Worm (Caenorhabditis elegans) whole organism, young adult: ENCODE results near the gene unc-52.

Source experiments
- B0261.1 ChIP-seq: sonication (generic microtip); optimal IDR thresholded peaks from 2 replicates; lab custom pipeline; 2016; ENCODE audit warnings: mild to moderate bottlenecking, missing genetic modification characterization, moderate library complexity, missing compliant biosample characterization
- F22D6.2 ChIP-seq: sonication (generic microtip); optimal IDR thresholded peaks from 2 replicates; lab custom pipeline; 2016; ENCODE audit warnings: mild to moderate bottlenecking, missing genetic modification characterization, missing compliant biosample characterization
- F39B2.1 ChIP-seq: fragments of 200-800 bp; sonication (Bioruptor generic); IDR thresholded peaks from 2 replicates; pipeline ENCODE4 v1.3.6; 2022; ENCODE audit warnings: missing genetic modification reagents, missing genetic modification characterization, missing compliant biosample characterization
- F55B11.4 ChIP-seq: sonication (generic microtip); optimal IDR thresholded peaks from 2 replicates; lab custom pipeline; 2016; ENCODE audit warnings: missing compliant biosample characterization, missing genetic modification characterization, borderline replicate concordance; ENCODE audit not compliant: insufficient read depth
- F57A8.1 ChIP-seq: fragments of 200-800 bp; sonication (Bioruptor generic); optimal IDR thresholded peaks from 2 replicates; lab custom pipeline; 2018; ENCODE audit warnings: mild to moderate bottlenecking, missing genetic modification characterization, moderate library complexity, missing compliant biosample characterization
- F57C9.4 ChIP-seq: sonication (generic microtip); optimal IDR thresholded peaks from 2 replicates; lab custom pipeline; 2017; ENCODE audit warnings: mild to moderate bottlenecking, missing genetic modification characterization, missing compliant biosample characterization
- Y53F4B.3 ChIP-seq: fragments of 200-800 bp; sonication (Bioruptor generic); IDR thresholded peaks from 2 replicates; pipeline ENCODE4 v1.3.6; 2022; ENCODE audit warnings: missing genetic modification reagents, missing genetic modification characterization, missing compliant biosample characterization
- Y67H2A.10 ChIP-seq: fragments of 200-800 bp; sonication (Bioruptor generic); conservative IDR thresholded peaks from 2 replicates; pipeline ENCODE4 v1.3.6; 2022; ENCODE audit warnings: missing genetic modification reagents, missing genetic modification characterization, missing compliant biosample characterization
- Y95B8A.8 ChIP-seq: fragments of 200-800 bp; sonication (Bioruptor generic); IDR thresholded peaks from 2 replicates; pipeline ENCODE4 v1.3.6; 2022; ENCODE audit warnings: missing genetic modification reagents, missing genetic modification characterization, missing compliant biosample characterization
- akir-1 ChIP-seq: fragments of 200-800 bp; sonication (Bioruptor generic); optimal IDR thresholded peaks from 2 replicates; lab custom pipeline; 2018; ENCODE audit warnings: mild to moderate bottlenecking, missing genetic modification characterization, moderate library complexity, missing compliant biosample characterization
- ama-1 ChIP-seq, 3 experiments: fragments of 150-350 bp in 1 of 3; sonication (generic microtip) in 2 of 3; optimal IDR thresholded peaks; 2 replicates each; lab custom pipeline; 2014 to 2018; ENCODE audit warnings: missing biosample characterization in 2 of 3, missing genetic modification characterization in 2 of 3, missing genetic modification reagents in 2 of 3
- aptf-2 ChIP-seq: fragments of 200-800 bp; sonication (Bioruptor generic); conservative IDR thresholded peaks from 2 replicates; pipeline ENCODE4 v1.3.6; 2022; ENCODE audit warnings: missing genetic modification reagents, missing genetic modification characterization, missing compliant biosample characterization
- aptf-3 ChIP-seq: fragments of 200-800 bp; sonication (Bioruptor generic); IDR thresholded peaks from 2 replicates; pipeline ENCODE4 v1.3.6; 2022; ENCODE audit warnings: missing genetic modification characterization, missing compliant biosample characterization
- atf-7 ChIP-seq: sonication (generic microtip); optimal IDR thresholded peaks from 2 replicates; lab custom pipeline; 2017; ENCODE audit warnings: mild to moderate bottlenecking, missing genetic modification characterization, missing compliant biosample characterization
- attf-5 ChIP-seq: fragments of 200-800 bp; sonication (Bioruptor generic); optimal IDR thresholded peaks from 2 replicates; lab custom pipeline; 2018; ENCODE audit warnings: mild to moderate bottlenecking, missing genetic modification characterization, missing compliant biosample characterization
- attf-6 ChIP-seq: fragments of 200-800 bp; sonication (Bioruptor generic); IDR thresholded peaks from 2 replicates; pipeline ENCODE4 v1.3.6; 2022; ENCODE audit warnings: missing genetic modification reagents, missing genetic modification characterization, missing compliant biosample characterization
- bed-1 ChIP-seq: fragments of 200-800 bp; sonication (Bioruptor generic); IDR thresholded peaks from 2 replicates; pipeline ENCODE4 v1.3.6; 2022; ENCODE audit warnings: missing genetic modification reagents, missing genetic modification characterization, missing compliant biosample characterization
- bed-2 ChIP-seq: fragments of 200-800 bp; sonication (Bioruptor generic); IDR thresholded peaks from 2 replicates; pipeline ENCODE4 v1.3.6; 2022; ENCODE audit warnings: missing genetic modification reagents, missing genetic modification characterization, missing compliant biosample characterization
- cebp-1 ChIP-seq, 2 experiments: fragments of 200-800 bp in 1 of 2; sonication (Bioruptor generic) in 1 of 2; sonication (generic microtip) in 1 of 2; IDR thresholded peaks in 1 of 2; optimal IDR thresholded peaks in 1 of 2; 2 replicates each; pipeline versions ENCODE4 v1.3.6 to Lab custom; 2017 to 2022; ENCODE audit warnings: missing compliant biosample characterization in 2 of 2, missing genetic modification characterization in 2 of 2, mild to moderate bottlenecking in 1 of 2, missing genetic modification reagents in 1 of 2, moderate library complexity in 1 of 2
- ceh-27 ChIP-seq: fragments of 200-800 bp; sonication (Bioruptor generic); optimal IDR thresholded peaks from 2 replicates; lab custom pipeline; 2018; ENCODE audit warnings: mild to moderate bottlenecking, missing genetic modification characterization, moderate library complexity, missing compliant biosample characterization
- ceh-91 ChIP-seq: fragments of 200-800 bp; sonication (Bioruptor generic); IDR thresholded peaks from 2 replicates; pipeline ENCODE4 v1.3.6; 2022; ENCODE audit warnings: missing genetic modification reagents, missing genetic modification characterization, missing compliant biosample characterization
- die-1 ChIP-seq: sonication (generic microtip); optimal IDR thresholded peaks from 2 replicates; lab custom pipeline; 2016; ENCODE audit warnings: missing genotype, mild to moderate bottlenecking, missing genetic modification characterization, missing compliant biosample characterization
- dox-1 ChIP-seq: fragments of 200-800 bp; sonication (Bioruptor generic); IDR thresholded peaks from 2 replicates; pipeline ENCODE4 v1.3.6; 2022; ENCODE audit warnings: missing genetic modification reagents, missing genetic modification characterization, missing compliant biosample characterization
- egl-44 ChIP-seq: fragments of 200-800 bp; sonication (Bioruptor generic); IDR thresholded peaks from 2 replicates; pipeline ENCODE4 v1.3.6; 2022; ENCODE audit warnings: missing genetic modification reagents, missing genetic modification characterization, missing compliant biosample characterization
- ets-4 ChIP-seq: fragments of 200-800 bp; sonication (Bioruptor generic); optimal IDR thresholded peaks from 2 replicates; lab custom pipeline; 2018; ENCODE audit warnings: mild to moderate bottlenecking, missing genetic modification characterization, missing compliant biosample characterization
- fkh-3 ChIP-seq: sonication (generic microtip); optimal IDR thresholded peaks from 2 replicates; lab custom pipeline; 2016; ENCODE audit warnings: mild to moderate bottlenecking, missing genetic modification characterization, missing compliant biosample characterization
- gei-17 ChIP-seq: fragments of 200-800 bp; sonication (Bioruptor generic); optimal IDR thresholded peaks from 2 replicates; lab custom pipeline; 2018; ENCODE audit warnings: mild to moderate bottlenecking, missing genetic modification characterization, missing compliant biosample characterization
- hsf-1 ChIP-seq: fragments of 200-800 bp; sonication (Bioruptor generic); IDR thresholded peaks from 2 replicates; pipeline ENCODE4 v1.3.6; 2022; ENCODE audit warnings: missing genetic modification reagents, missing genetic modification characterization, missing compliant biosample characterization
- let-607 ChIP-seq, 2 experiments: fragments of 200-800 bp in 1 of 2; sonication (Bioruptor generic) in 1 of 2; sonication (generic microtip) in 1 of 2; optimal IDR thresholded peaks; 2 replicates each; lab custom pipeline; 2016 to 2018; ENCODE audit warnings: mild to moderate bottlenecking in 2 of 2, missing compliant biosample characterization in 2 of 2, missing genetic modification characterization in 2 of 2, moderate library complexity in 2 of 2, missing genotype in 1 of 2
- lin-40 ChIP-seq: sonication (generic microtip); optimal IDR thresholded peaks from 2 replicates; lab custom pipeline; 2016; ENCODE audit warnings: missing genetic modification characterization, mild to moderate bottlenecking, missing compliant biosample characterization, missing genotype, missing genetic modification reagents
- lsl-1 ChIP-seq: fragments of 200-800 bp; sonication (Bioruptor generic); optimal IDR thresholded peaks from 2 replicates; lab custom pipeline; 2018; ENCODE audit warnings: mild to moderate bottlenecking, missing genetic modification characterization, moderate library complexity, missing compliant biosample characterization
- madf-10 ChIP-seq: sonication (generic microtip); optimal IDR thresholded peaks from 2 replicates; lab custom pipeline; 2016; ENCODE audit warnings: mild to moderate bottlenecking, missing genetic modification characterization, missing compliant biosample characterization
- madf-3 ChIP-seq: fragments of 200-800 bp; sonication (Bioruptor generic); IDR thresholded peaks from 2 replicates; pipeline ENCODE4 v1.3.6; 2022; ENCODE audit warnings: missing genetic modification reagents, missing genetic modification characterization, missing compliant biosample characterization
- madf-6 ChIP-seq: fragments of 200-800 bp; sonication (Bioruptor generic); IDR thresholded peaks from 2 replicates; pipeline ENCODE4 v1.3.6; 2022; ENCODE audit warnings: missing genetic modification reagents, missing genetic modification characterization, missing compliant biosample characterization
- madf-8 ChIP-seq: fragments of 200-800 bp; sonication (Bioruptor generic); conservative IDR thresholded peaks from 2 replicates; pipeline ENCODE4 v1.3.6; 2022; ENCODE audit warnings: missing genetic modification reagents, missing genetic modification characterization, missing compliant biosample characterization
- nfya-1 ChIP-seq: sonication (generic microtip); optimal IDR thresholded peaks from 2 replicates; lab custom pipeline; 2017; ENCODE audit warnings: antibody characterized with exemption, missing compliant biosample characterization, missing genetic modification characterization, borderline replicate concordance; ENCODE audit not compliant: insufficient read depth
- nhr-179 ChIP-seq: sonication (generic microtip); optimal IDR thresholded peaks from 2 replicates; lab custom pipeline; 2016; ENCODE audit warnings: mild to moderate bottlenecking, missing genetic modification characterization, missing compliant biosample characterization
- rcor-1 ChIP-seq: fragments of 200-800 bp; sonication (Bioruptor generic); IDR thresholded peaks from 2 replicates; pipeline ENCODE4 v1.3.6; 2022; ENCODE audit warnings: missing genetic modification reagents, missing genetic modification characterization, missing compliant biosample characterization
- somi-1 ChIP-seq: fragments of 200-800 bp; sonication (Bioruptor generic); optimal IDR thresholded peaks from 2 replicates; lab custom pipeline; 2018; ENCODE audit warnings: mild to moderate bottlenecking, missing genetic modification characterization, missing compliant biosample characterization
- sptf-2 ChIP-seq: fragments of 200-800 bp; sonication (Bioruptor generic); optimal IDR thresholded peaks from 2 replicates; lab custom pipeline; 2018; ENCODE audit warnings: mild to moderate bottlenecking, missing genetic modification characterization, missing compliant biosample characterization
- tbx-9 ChIP-seq: sonication (generic microtip); optimal IDR thresholded peaks from 2 replicates; lab custom pipeline; 2016; ENCODE audit warnings: borderline replicate concordance, missing genetic modification characterization, inconsistent platforms, missing compliant biosample characterization
- xnd-1 ChIP-seq: sonication (generic microtip); optimal IDR thresholded peaks from 2 replicates; lab custom pipeline; 2016; ENCODE audit warnings: missing genotype, missing genetic modification reagents, missing genetic modification characterization, missing compliant biosample characterization
- ztf-18 ChIP-seq: sonication (generic microtip); optimal IDR thresholded peaks from 2 replicates; lab custom pipeline; 2016; ENCODE audit warnings: missing genotype, mild to moderate bottlenecking, missing genetic modification characterization, missing compliant biosample characterization
- ztf-28 ChIP-seq: fragments of 200-800 bp; sonication (Bioruptor generic); IDR thresholded peaks from 2 replicates; pipeline ENCODE4 v1.3.6; 2022; ENCODE audit warnings: missing genetic modification reagents, missing genetic modification characterization, missing compliant biosample characterization
- ztf-3 ChIP-seq: fragments of 200-800 bp; sonication (Bioruptor generic); optimal IDR thresholded peaks from 2 replicates; lab custom pipeline; 2018; ENCODE audit warnings: mild to moderate bottlenecking, missing genetic modification characterization, missing compliant biosample characterization

Gene unc-52

DNA sequence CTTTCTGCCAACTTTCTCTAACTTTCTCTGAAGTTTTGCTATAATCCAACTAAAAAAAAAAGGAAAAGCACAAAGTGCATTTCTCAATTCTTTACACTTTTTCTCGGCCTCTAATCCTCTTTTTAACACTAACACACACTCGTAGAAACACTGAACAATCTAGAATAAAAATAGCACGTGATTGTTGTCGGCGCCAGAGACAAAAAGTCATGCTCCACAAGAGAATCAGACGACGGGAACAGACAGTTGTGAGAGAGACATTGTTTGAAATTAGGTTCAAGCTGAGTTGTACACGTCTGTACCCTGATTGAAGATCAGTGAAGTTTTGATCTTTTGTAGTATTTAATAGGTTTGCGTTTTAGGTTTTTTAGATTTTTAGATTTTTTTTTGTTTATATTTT lies 85.9 kb downstream of the unc-52 start (continued):
- TF ChIP-seq Y67H2A.10 (GFP tag; lab: Robert Waterston, UW) (no peak), ceh-91 (GFP tag; lab: Robert Waterston, UW) (no peak), ceh-27 (GFP tag; lab: Kevin White, UChicago) (no peak), die-1 (tag; lab: Kevin White, UChicago) (no peak), ztf-3 (no peak), nfya-1 (tag; lab: Kevin White, UChicago) (no peak), bed-1 (no peak), dox-1 (GFP tag; lab: Robert Waterston, UW) (no peak), egl-44 (GFP tag; lab: Robert Waterston, UW) (no peak), madf-10 (no peak), F55B11.4 (tag; lab: Kevin White, UChicago) (no peak), nhr-179 (tag; lab: Kevin White, UChicago) (no peak), let-607 (tag; optimal IDR thresholded peaks at IDR 0.05; lab: Kevin White, UChicago) (peak in 1 of 2 experiments; percentile 36), fkh-3 (tag; lab: Kevin White, UChicago) (no peak), Y53F4B.3 (GFP tag; lab: Robert Waterston, UW) (no peak), lsl-1 (GFP tag; lab: Kevin White, UChicago) (no peak), attf-6 (GFP tag; lab: Robert Waterston, UW) (no peak), F57C9.4 (tag; lab: Kevin White, UChicago) (no peak), attf-5 (GFP tag; lab: Kevin White, UChicago) (peak; percentile 4), F22D6.2 (tag; lab: Kevin White, UChicago) (no peak), akir-1 (GFP tag; lab: Kevin White, UChicago) (no peak), ama-1 (optimal IDR thresholded peaks at IDR 0.05; lab: Kevin White, UChicago) (no peak), ama-1 (GFP tag; optimal IDR thresholded peaks at IDR 0.05; lab: Kevin White, UChicago) (no peak), cebp-1 (GFP tag; IDR thresholded peaks at IDR 0.05; lab: Robert Waterston, UW) (no peak), cebp-1 (tag; optimal IDR thresholded peaks at IDR 0.05; lab: Kevin White, UChicago) (peak; percentile 63), aptf-2 (GFP tag; lab: Robert Waterston, UW) (no peak), F39B2.1 (GFP tag; lab: Robert Waterston, UW) (no peak), aptf-3 (GFP tag; lab: Robert Waterston, UW) (no peak), madf-8 (GFP tag; lab: Robert Waterston, UW) (no peak), rcor-1 (GFP tag; lab: Robert Waterston, UW) (no peak), atf-7 (tag; lab: Kevin White, UChicago) (peak; percentile 66), lin-40 (tag; lab: Kevin White, UChicago) (no peak), tbx-9 (tag; lab: Kevin White, UChicago) (no peak), ets-4 (GFP tag; lab: Kevin White, UChicago) (no peak), madf-3 (GFP tag; lab: Robert Waterston, UW) (no peak), xnd-1 (tag; lab: Kevin White, UChicago) (no peak), madf-6 (no peak), F57A8.1 (GFP tag; lab: Kevin White, UChicago) (no peak), Y95B8A.8 (no peak), gei-17 (GFP tag; lab: Kevin White, UChicago) (no peak), ztf-18 (tag; lab: Kevin White, UChicago) (no peak), B0261.1 (tag; lab: Kevin White, UChicago) (no peak), ztf-28 (no peak), hsf-1 (GFP tag; lab: Robert Waterston, UW) (peak; percentile 83), sptf-2 (GFP tag; lab: Kevin White, UChicago) (no peak), somi-1 (GFP tag; lab: Kevin White, UChicago) (peak; percentile 28), bed-2 (no peak)
